Worm (Caenorhabditis elegans) whole organism, L4/young adult: Measurements from ENCODE around the gene C12D8.21.

ENCODE experiments used
- W03F9.2 ChIP-seq: fragments of 150-350 bp; optimal IDR thresholded peaks from 2 replicates; lab custom pipeline; 2014; ENCODE audit warnings: missing biosample characterization, missing genetic modification characterization
- dao-5 ChIP-seq: sonication (generic microtip); optimal IDR thresholded peaks from 2 replicates; lab custom pipeline; 2016; ENCODE audit warnings: missing genotype, missing genetic modification characterization, moderate library complexity, missing compliant biosample characterization
- him-1 ChIP-seq: sonication (generic microtip); optimal IDR thresholded peaks from 2 replicates; lab custom pipeline; 2016; ENCODE audit warnings: missing genotype, missing genetic modification reagents, missing genetic modification characterization, missing compliant biosample characterization

The C12D8.21 gene

DNA sequence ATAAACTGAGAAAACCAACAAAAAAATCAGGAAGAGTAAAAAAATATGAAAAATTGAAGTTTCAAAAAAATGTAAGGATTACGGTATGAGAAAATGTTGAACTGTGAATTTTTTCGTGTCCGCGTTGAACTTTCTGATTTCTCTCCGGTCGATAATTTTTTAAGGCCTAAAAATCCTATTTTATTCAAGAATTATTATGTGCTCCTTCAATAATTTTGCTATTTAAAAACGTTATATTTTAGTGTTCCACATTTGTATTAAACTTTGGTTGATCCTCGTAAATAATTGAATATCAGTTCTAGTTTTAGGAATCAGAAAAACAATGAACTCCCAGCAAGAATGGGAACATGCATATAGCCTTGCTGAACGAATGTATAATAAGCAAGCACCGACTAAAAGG, 28.4 kb downstream of the C12D8.21 start, which contains the start of gene hpo-40:
Gene hpo-40 (plus strand): TSS at position 301 of the 400 bp plus-strand sequence.
- no peak for TF ChIP-seq W03F9.2 (tag; lab: Kevin White, UChicago)
- TF ChIP-seq him-1 (tag; lab: Kevin White, UChicago): no peak
- no peak for TF ChIP-seq dao-5 (tag; lab: Kevin White, UChicago)

- TF ChIP-seq W03F9.2 (tag; lab: Kevin White, UChicago) (no peak), dao-5 (tag; lab: Kevin White, UChicago) (no peak), him-1 (tag; lab: Kevin White, UChicago) (no peak)
Measured at ce11 chrV:10212027-10212426, 29.0 kb downstream of the C12D8.21 start, which contains the start of gene zhit-3. TSS of gene zhit-3 (minus strand) at chrV:10212127.

DNA sequence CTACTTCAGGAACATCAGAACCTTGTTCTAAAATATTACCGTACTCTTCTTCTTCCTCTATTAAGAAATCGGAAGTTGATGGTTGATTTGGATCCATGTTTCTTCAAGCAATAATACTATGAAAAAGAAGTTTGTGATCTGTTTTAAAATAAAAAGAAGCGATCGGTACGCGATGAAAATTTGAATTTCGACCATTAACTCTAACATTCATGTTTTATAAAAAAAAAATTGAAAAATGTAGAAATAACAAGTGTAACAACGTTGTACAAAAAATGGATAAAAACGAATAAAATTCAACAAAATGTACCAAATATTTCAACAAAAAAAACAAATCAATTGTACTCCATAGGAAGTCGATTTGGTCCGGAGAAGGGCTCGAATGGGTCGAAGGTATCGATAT, 30.7 kb downstream of the C12D8.21 start, which contains the start of gene tftc-3:
Gene tftc-3 (minus strand): TSS at position 101 of the 400 bp plus-strand sequence.
- TF ChIP-seq him-1 (tag; lab: Kevin White, UChicago): no peak
- TF ChIP-seq W03F9.2 (tag; lab: Kevin White, UChicago): no peak

ce11 chrV:10206502-10206901, 34.5 kb downstream of the C12D8.21 start, which contains the start of gene rpc-25:
TSS of gene rpc-25 (minus strand) at chrV:10206602.
- no peak for TF ChIP-seq dao-5 (tag; lab: Kevin White, UChicago)

DNA sequence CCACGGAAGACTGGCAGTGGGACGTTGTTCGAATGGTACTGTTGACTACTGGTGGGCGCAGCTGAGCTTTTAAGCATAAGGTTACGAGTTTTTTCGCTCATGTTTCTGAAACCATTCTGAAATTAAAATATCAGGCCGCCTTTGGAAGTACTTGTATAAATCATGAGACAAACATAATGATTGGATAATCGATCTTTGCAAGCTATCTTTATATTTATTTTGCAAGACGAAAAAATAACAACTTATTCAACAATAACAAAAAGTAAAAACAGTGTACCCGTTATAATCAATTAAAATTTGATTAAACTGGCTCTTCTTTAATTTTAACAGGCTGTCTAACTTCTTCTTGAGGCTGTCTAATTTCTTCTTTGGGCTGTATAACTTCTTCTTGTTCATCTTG, 35.5 kb downstream of the C12D8.21 start, which contains the start of gene ZK856.16:
Gene ZK856.16 (minus strand): TSS at position 101 of the 400 bp plus-strand sequence.
- TF ChIP-seq him-1 (tag; lab: Kevin White, UChicago) (no peak), dao-5 (tag; lab: Kevin White, UChicago) (no peak), W03F9.2 (tag; lab: Kevin White, UChicago) (no peak)

DNA sequence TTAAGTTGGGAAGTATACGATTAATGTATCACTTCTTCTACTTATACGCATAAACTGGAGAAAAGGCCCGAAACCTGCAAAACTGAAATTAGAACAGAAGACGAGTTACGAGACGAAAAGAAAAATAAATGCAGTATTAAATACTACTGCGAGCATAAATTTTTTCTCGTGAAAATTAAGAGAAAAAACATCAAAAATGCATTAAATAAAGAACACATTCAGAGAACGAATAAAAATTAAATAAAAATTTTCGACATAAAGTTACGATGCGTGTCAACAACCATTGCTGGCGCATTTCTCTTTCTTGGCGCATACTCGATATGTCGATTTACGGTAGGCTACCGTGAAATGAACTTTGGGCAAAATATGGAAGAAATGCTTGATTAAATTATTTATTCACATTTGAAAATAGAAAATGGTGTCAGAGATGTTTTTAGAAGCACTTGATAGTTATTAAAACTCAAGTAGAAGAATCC, 36.1 kb downstream of the C12D8.21 start, which contains the start of the genes ZK856.19 and ZK856.11:
Gene ZK856.19 (minus strand): TSS at position 51 of the 476 bp plus-strand sequence.
Gene ZK856.11 (minus strand): TSS at position 76 of the 476 bp plus-strand sequence.
- TF ChIP-seq him-1 (tag; lab: Kevin White, UChicago) (no peak), W03F9.2 (tag; lab: Kevin White, UChicago) (peak; percentile 58), dao-5 (tag; lab: Kevin White, UChicago) (no peak)

DNA sequence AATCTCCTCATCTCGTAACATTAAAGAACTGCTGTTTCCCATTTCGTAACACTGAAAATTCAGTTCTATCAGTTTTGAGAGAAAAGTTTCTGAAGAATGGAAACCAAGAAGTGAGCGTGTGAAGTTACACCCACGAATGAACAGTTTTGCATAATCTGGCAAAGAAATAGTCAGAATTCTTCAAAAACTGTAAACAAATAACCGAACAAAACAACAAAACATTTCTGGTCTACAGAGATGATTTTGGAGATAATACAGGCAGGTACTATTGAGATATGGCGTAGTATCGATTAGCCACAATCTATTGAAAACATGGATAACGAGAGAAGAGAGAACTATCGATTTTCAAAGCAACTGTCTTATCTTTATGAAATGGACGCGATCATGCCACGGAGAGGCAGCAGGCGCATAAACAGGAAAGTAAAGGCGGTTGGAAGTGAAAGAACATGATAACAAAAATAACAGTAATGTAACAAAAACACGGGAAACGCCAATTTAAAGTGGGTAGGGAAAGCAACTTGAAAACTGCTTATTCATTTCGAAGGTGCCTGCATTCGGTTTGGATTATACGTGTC, 37.5 kb downstream of the C12D8.21 start, which contains the start of gene chpf-1:
Gene chpf-1 (minus strand): TSS at position 51 of the 575 bp plus-strand sequence.
- no peak for TF ChIP-seq him-1 (tag; lab: Kevin White, UChicago)
- no peak for TF ChIP-seq dao-5 (tag; lab: Kevin White, UChicago)
- TF ChIP-seq W03F9.2 (tag; lab: Kevin White, UChicago): no peak

- TF ChIP-seq dao-5 (tag; lab: Kevin White, UChicago): no peak
- TF ChIP-seq W03F9.2 (tag; lab: Kevin White, UChicago): no peak
- TF ChIP-seq him-1 (tag; lab: Kevin White, UChicago): no peak
Measured at ce11 chrV:10202340-10202739, 38.6 kb downstream of the C12D8.21 start.

- TF ChIP-seq dao-5 (tag; lab: Kevin White, UChicago) (no peak), W03F9.2 (tag; lab: Kevin White, UChicago) (no peak), him-1 (tag; lab: Kevin White, UChicago) (no peak)
Measured at ce11 chrV:10201913-10202312, 39.1 kb downstream of the C12D8.21 start, which contains the start of gene ZK856.7. TSS of gene ZK856.7 (plus strand) at chrV:10202098.

DNA sequence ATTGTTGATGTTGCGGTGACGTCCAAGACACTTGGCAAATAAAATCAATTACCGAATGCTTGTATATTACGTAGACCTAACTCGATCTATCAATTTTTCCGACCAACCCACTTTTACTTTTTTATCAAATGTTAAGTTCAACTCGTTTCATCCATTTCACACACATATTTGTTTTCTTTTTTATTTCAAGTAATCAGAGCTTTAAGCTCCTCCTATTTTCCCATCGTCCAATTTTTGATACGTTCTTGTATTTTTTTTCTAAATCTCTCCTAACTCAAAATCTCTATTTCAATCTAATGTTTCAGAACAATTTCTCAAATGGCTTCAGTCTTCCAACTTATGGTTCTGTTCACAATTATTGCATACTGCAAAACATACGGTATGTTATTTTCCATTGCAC, 42.6 kb downstream of the C12D8.21 start, which contains the start of gene ZK856.6:
Gene ZK856.6 (plus strand): TSS at position 301 of the 400 bp plus-strand sequence.
- TF ChIP-seq W03F9.2 (tag; lab: Kevin White, UChicago): no peak

DNA sequence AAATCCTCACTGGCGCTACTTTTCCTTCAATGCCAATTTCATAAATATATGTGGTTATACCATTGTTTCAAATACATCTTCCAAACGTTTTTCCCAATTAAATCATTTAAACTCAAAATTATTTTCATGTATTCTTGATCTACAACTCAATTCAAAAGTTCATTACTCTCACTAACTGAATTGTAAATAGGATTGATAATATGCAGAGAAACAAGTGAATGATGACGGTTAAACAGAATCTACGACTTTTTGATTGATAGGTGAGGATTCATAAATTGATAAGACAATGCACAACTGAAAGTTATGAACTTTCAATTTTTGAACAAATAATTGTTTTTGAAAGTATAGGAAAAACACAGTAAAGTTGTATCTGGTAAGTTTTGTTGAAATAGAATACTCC, 49.7 kb downstream of the C12D8.21 start:
- TF ChIP-seq dao-5 (tag; lab: Kevin White, UChicago) (no peak), W03F9.2 (tag; lab: Kevin White, UChicago) (no peak), him-1 (tag; lab: Kevin White, UChicago) (no peak)
